In the genomic region with DNA sequence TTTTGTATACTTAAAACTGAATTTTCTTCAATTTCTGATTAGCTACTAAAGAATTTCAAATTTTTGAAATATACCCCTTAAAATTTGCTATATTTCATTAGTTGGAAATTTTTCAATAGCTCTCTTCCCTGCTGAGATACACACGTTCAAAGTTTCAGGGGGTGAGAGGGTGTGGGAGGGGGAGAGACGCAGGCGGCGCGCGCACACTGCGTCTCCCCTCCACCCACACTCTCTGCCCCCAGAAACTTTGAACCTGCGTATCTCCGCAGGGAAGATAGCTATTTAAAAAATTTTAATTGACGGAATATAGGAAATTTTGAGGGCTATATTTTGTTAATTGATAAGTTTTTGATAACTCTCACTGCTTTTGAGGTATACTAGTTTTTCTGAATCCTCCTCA, we compare ENCODE assay signal across 2 worm cellular contexts.
A peak's percentile ranks its signal among the peaks of the same experiment; 100 is the strongest.
TF ChIP-seq lines count a peak whose summit lies in the region.

No protein-coding gene starts in this region.

TF ChIP-seq in whole organism, L4 larva, 104 proteins besides CTCF, POLR2A, EP300 and RAD21:
- TF ChIP-seq aly-2 (tag; optimal IDR thresholded peaks at IDR 0.05; lab: Kevin White, UChicago) (no peak), ama-1 (optimal IDR thresholded peaks at IDR 0.05; lab: Kevin White, UChicago) (no peak), set-16 (GFP tag; IDR thresholded peaks at IDR 0.05; lab: Robert Waterston, UW) (peak; percentile 53), nhr-25 (tag; optimal IDR thresholded peaks at IDR 0.05; lab: Kevin White, UChicago; ENCODE audit: borderline replicate concordance, insufficient read depth) (no peak), D1046.2 (GFP tag; IDR thresholded peaks at IDR 0.05; lab: Robert Waterston, UW) (no peak), duxl-1 (tag; optimal IDR thresholded peaks at IDR 0.05; lab: Kevin White, UChicago; ENCODE audit: poor library complexity) (no peak)

TF ChIP-seq in whole organism, young adult, 124 proteins besides CTCF, POLR2A, EP300 and RAD21:
- no peak for TF ChIP-seq gei-17 (GFP tag; optimal IDR thresholded peaks at IDR 0.05; lab: Kevin White, UChicago)
- TF ChIP-seq snpc-1.1 (tag; optimal IDR thresholded peaks at IDR 0.05; lab: Kevin White, UChicago; ENCODE audit: insufficient read depth): no peak
- no peak for TF ChIP-seq F23B12.7 (tag; optimal IDR thresholded peaks at IDR 0.05; lab: Kevin White, UChicago; ENCODE audit: insufficient read depth)
- no peak for TF ChIP-seq unc-130 (GFP tag; optimal IDR thresholded peaks at IDR 0.05; lab: Kevin White, UChicago)
- no peak for TF ChIP-seq rpc-1 (optimal IDR thresholded peaks at IDR 0.05; lab: Kevin White, UChicago)
- no peak for TF ChIP-seq rpc-1 (tag; optimal IDR thresholded peaks at IDR 0.05; lab: Kevin White, UChicago)
- no peak for TF ChIP-seq snpc-3.4 (tag; optimal IDR thresholded peaks at IDR 0.05; lab: Kevin White, UChicago)
- no peak for TF ChIP-seq ceh-100 (GFP tag; IDR thresholded peaks at IDR 0.05; lab: Robert Waterston, UW)
- 0 out of 2 replicates have a peak, but pooled peaks have one; percentile 17 for TF ChIP-seq egrh-3 (GFP tag; IDR thresholded peaks at IDR 0.05; lab: Robert Waterston, UW)
- TF ChIP-seq ztf-22 (GFP tag; optimal IDR thresholded peaks at IDR 0.05; lab: Kevin White, UChicago): no peak
- no peak for TF ChIP-seq madf-3 (GFP tag; IDR thresholded peaks at IDR 0.05; lab: Robert Waterston, UW)
- no peak for TF ChIP-seq cebp-2 (GFP tag; IDR thresholded peaks at IDR 0.05; lab: Robert Waterston, UW)
- TF ChIP-seq hmg-1.2 (GFP tag; IDR thresholded peaks at IDR 0.05; lab: Robert Waterston, UW): peak; percentile 78
- no peak for TF ChIP-seq lag-1 (GFP tag; IDR thresholded peaks at IDR 0.05; lab: Robert Waterston, UW)
- TF ChIP-seq nhr-90 (tag; optimal IDR thresholded peaks at IDR 0.05; lab: Kevin White, UChicago): no peak
